Fruit fly (Drosophila melanogaster) ovary, adult (tissue): Measurements from ENCODE around the gene CG2116.

Source experiments
- CG17801 ChIP-seq: fragments of 200-800 bp; optimal IDR thresholded peaks from 2 replicates; lab custom pipeline; 2019; ENCODE audit warnings: missing biosample characterization, mild to moderate bottlenecking, missing genetic modification characterization, moderate library complexity; ENCODE audit not compliant: partially characterized antibody

The CG2116 gene

dm6 chrX:8129204-8129997 is at the start of gene CG2116:
CG2116 (plus strand) TSS chrX:8129812.
- peak; percentile 40 for TF ChIP-seq CG17801 (GFP tag; lab: Kevin White, UChicago)

- TF ChIP-seq CG17801 (GFP tag; lab: Kevin White, UChicago), result no peak
These were observed 49.4 kb upstream of the CG2116 start for dm6 chrX:8080174-8080573.

dm6 chrX:8081427-8082185 is 48.0 kb upstream of the CG2116 start, which contains the start of gene Ldsdh1:
Ldsdh1 (minus strand) TSS chrX:8081605.
- no peak for TF ChIP-seq CG17801 (GFP tag; lab: Kevin White, UChicago)

dm6 chrX:8087113-8087512 is 42.5 kb upstream of the CG2116 start, which contains the start of gene CG2256:
CG2256 (minus strand) TSS chrX:8087213.
- TF ChIP-seq CG17801 (GFP tag; lab: Kevin White, UChicago), result no peak

- TF ChIP-seq CG17801 (GFP tag; lab: Kevin White, UChicago), result peak; percentile 90
These were observed 38.5 kb upstream of the CG2116 start for dm6 chrX:8091017-8091620.

dm6 chrX:8092075-8092682 is 37.4 kb upstream of the CG2116 start:
- TF ChIP-seq CG17801 (GFP tag; lab: Kevin White, UChicago), result peak; percentile 98

- peak; percentile 22 for TF ChIP-seq CG17801 (GFP tag; lab: Kevin White, UChicago)
These were observed 36.5 kb upstream of the CG2116 start for dm6 chrX:8092893-8093721.

dm6 chrX:8093722-8094177 is 35.9 kb upstream of the CG2116 start, which contains the start of gene UbcE2H:
UbcE2H (minus strand) TSS chrX:8094064.
- no peak for TF ChIP-seq CG17801 (GFP tag; lab: Kevin White, UChicago)

dm6 chrX:8100026-8100825 is 29.4 kb upstream of the CG2116 start:
- TF ChIP-seq CG17801 (GFP tag; lab: Kevin White, UChicago), result peak; percentile 20

dm6 chrX:8100826-8101079 is 28.9 kb upstream of the CG2116 start:
- no peak for TF ChIP-seq CG17801 (GFP tag; lab: Kevin White, UChicago)

- TF ChIP-seq CG17801 (GFP tag; lab: Kevin White, UChicago), result peak; percentile 98
These were observed 28.0 kb upstream of the CG2116 start, which contains the start of gene CG2258 for dm6 chrX:8101479-8102198. CG2258 (minus strand) TSS chrX:8102095.

- TF ChIP-seq CG17801 (GFP tag; lab: Kevin White, UChicago), result peak; percentile 6
These were observed 23.1 kb upstream of the CG2116 start for dm6 chrX:8106281-8107050.
